Worm (Caenorhabditis elegans): ENCODE measurements around the gene Y49F6A.11.

DNA sequence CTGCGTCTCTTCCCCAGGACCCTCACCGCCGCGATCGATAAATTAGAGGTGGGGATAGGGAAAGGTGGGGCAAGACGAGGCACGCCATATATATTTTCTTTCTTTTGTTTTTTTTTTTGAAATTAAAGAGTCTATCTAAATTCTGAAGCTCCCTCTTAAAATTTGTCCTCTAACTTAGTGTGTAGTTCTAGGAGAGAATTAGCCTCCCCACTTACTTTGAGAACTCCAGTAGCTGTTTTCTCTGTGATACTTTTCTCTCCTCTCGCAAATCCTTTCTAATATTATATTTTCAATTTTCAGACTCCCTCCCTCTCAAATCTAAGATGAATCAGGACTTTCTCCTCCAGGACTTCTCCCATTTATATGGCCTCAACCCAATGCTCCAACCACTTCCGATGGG is 23.4 kb upstream of the Y49F6A.11 start, which contains the start of gene M151.7:
- no peak for TF ChIP-seq cog-1 (tag; optimal IDR thresholded peaks at IDR 0.05)
- TF ChIP-seq flt-1 (GFP tag; IDR thresholded peaks at IDR 0.05), result no peak
- TF ChIP-seq ztf-29 (GFP tag; IDR thresholded peaks at IDR 0.05), result no peak
- TF ChIP-seq ztf-23 (GFP tag; IDR thresholded peaks at IDR 0.05), result no peak
- TF ChIP-seq med-1 (GFP tag; optimal IDR thresholded peaks at IDR 0.05; ENCODE audit: insufficient read depth), result no peak
- TF ChIP-seq ref-1 (GFP tag; conservative IDR thresholded peaks at IDR 0.05), result no peak
- no peak for TF ChIP-seq klf-2 (GFP tag; conservative IDR thresholded peaks at IDR 0.05)
- TF ChIP-seq tab-1 (GFP tag; IDR thresholded peaks at IDR 0.05), result no peak
- no peak for TF ChIP-seq T22C8.4 (GFP tag; IDR thresholded peaks at IDR 0.05)
